Fruit fly (Drosophila melanogaster) Kc167 (cell line): Measurements from ENCODE around the gene CG7916.

Experiments
- Sin3A ChIP-seq: fragments of >200 bp; optimal IDR thresholded peaks from 2 replicates; lab custom pipeline; 2018; ENCODE audit warnings: missing external identifiers
- ttk ChIP-seq: sonication (Bioruptor generic); optimal IDR thresholded peaks from 2 replicates; lab custom pipeline; 2017; ENCODE audit warnings: missing external identifiers

- TF ChIP-seq ttk (lab: Kevin White, UChicago) (no peak), Sin3A (lab: Kevin White, UChicago) (no peak)
Observed at dm6 chr2L:13837579-13837978, 9.0 kb upstream of the CG7916 start.
